Worm (Caenorhabditis elegans): ENCODE data around the gene C25D7.9.
A peak's percentile ranks its signal among the peaks of the same experiment; 100 is the strongest.

C25D7.9 gene

ce11 chrV:15059534-15059933, 5.4 kb upstream of the C25D7.9 start, which contains the start of the genes mcm-3 and C25D7.15:
TSS of gene mcm-3 (minus strand) at chrV:15059599.
TSS of gene C25D7.15 (plus strand) at chrV:15059808.
- TF ChIP-seq elt-2 (tag; optimal IDR thresholded peaks at IDR 0.05): peak; percentile 3
- no peak for TF ChIP-seq nhr-28 (tag; optimal IDR thresholded peaks at IDR 0.05)
- no peak for TF ChIP-seq lsy-12 (tag; optimal IDR thresholded peaks at IDR 0.05)
- peak; percentile 66 for TF ChIP-seq pha-4 (tag; optimal IDR thresholded peaks at IDR 0.05)
- peak; percentile 28 for TF ChIP-seq lin-15B (tag; optimal IDR thresholded peaks at IDR 0.05)
- peak; percentile 28 for TF ChIP-seq nhr-25 (tag; optimal IDR thresholded peaks at IDR 0.05)
- TF ChIP-seq nhr-23 (tag; optimal IDR thresholded peaks at IDR 0.05): peak; percentile 41

DNA sequence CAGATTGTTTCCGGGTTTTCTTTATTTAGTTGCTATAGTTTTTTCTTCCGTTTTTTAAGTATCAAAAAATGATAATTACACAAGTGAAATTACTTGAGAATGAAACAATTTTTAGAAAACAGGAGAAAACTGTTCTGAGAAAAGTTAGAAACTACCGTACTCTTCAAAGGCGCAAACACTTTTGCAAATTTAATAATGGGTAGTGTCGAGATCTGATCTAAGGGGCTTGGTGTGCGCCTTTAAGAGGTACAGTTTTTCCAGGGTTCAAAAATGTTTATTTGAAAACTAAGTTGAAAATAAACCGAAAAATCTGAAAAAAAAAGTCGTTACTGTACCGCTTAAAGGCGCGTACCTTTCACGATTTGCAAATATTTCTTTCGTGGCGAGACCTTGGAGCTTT, 4.3 kb upstream of the C25D7.9 start:
- TF ChIP-seq ama-1 (optimal IDR thresholded peaks at IDR 0.05) (no peak), skn-1 (tag; optimal IDR thresholded peaks at IDR 0.05) (no peak), nhr-76 (tag; optimal IDR thresholded peaks at IDR 0.05) (no peak), aly-2 (tag; optimal IDR thresholded peaks at IDR 0.05) (no peak), lin-39 (tag; optimal IDR thresholded peaks at IDR 0.05) (no peak), elt-1 (tag; optimal IDR thresholded peaks at IDR 0.05) (no peak), ztf-11 (tag; optimal IDR thresholded peaks at IDR 0.05) (no peak), daf-12 (tag; optimal IDR thresholded peaks at IDR 0.05) (no peak), ceh-82 (tag; optimal IDR thresholded peaks at IDR 0.05) (no peak), nhr-237 (tag; optimal IDR thresholded peaks at IDR 0.05) (no peak), nhr-25 (tag; optimal IDR thresholded peaks at IDR 0.05) (no peak), unc-62 (GFP tag; optimal IDR thresholded peaks at IDR 0.05) (no peak), nhr-43 (tag; optimal IDR thresholded peaks at IDR 0.05; ENCODE audit: poor library complexity, severe bottlenecking) (no peak), nhr-67 (tag; optimal IDR thresholded peaks at IDR 0.05) (no peak), lin-15B (tag; optimal IDR thresholded peaks at IDR 0.05) (no peak), nfya-1 (tag; optimal IDR thresholded peaks at IDR 0.05; ENCODE audit: insufficient read depth) (no peak), ceh-28 (tag; optimal IDR thresholded peaks at IDR 0.05) (no peak)

DNA sequence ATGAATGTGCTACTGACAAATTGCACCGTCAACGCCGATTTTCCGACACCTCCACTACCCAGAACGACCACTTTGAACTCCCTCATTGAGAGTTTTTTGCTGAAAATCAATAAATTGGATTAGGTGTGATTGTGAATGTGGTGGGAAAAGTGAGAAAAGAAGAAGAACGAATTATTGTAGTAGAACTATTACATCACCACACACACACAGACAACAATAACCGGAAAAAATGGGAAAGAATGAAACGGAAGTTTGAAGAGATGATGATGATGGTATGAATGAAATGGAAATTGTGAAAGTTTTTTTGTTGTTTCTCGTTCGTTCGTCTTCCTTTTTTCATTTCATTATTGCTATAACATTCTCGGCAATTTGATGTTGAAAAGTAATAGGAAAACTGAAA, 948 bp upstream of the C25D7.9 start, which contains the start of gene rap-2:
TSS of gene rap-2 (minus strand) at position 101 of the 400 bp plus-strand sequence.
- no peak for TF ChIP-seq aly-2 (tag; optimal IDR thresholded peaks at IDR 0.05)
- no peak for TF ChIP-seq R02D3.7 (tag; optimal IDR thresholded peaks at IDR 0.05)
- TF ChIP-seq daf-12 (tag; optimal IDR thresholded peaks at IDR 0.05): no peak
- TF ChIP-seq nhr-11 (tag; optimal IDR thresholded peaks at IDR 0.05): no peak
- no peak for TF ChIP-seq fkh-2 (tag; optimal IDR thresholded peaks at IDR 0.05)
- TF ChIP-seq skn-1 (tag; optimal IDR thresholded peaks at IDR 0.05): no peak
- TF ChIP-seq ztf-11 (tag; optimal IDR thresholded peaks at IDR 0.05): no peak
- no peak for TF ChIP-seq nhr-67 (tag; optimal IDR thresholded peaks at IDR 0.05)
- no peak for TF ChIP-seq nhr-12 (tag; optimal IDR thresholded peaks at IDR 0.05)
- no peak for TF ChIP-seq eor-1 (tag; optimal IDR thresholded peaks at IDR 0.05)
- no peak for TF ChIP-seq ceh-28 (tag; optimal IDR thresholded peaks at IDR 0.05)
- TF ChIP-seq mdl-1 (tag; optimal IDR thresholded peaks at IDR 0.05): no peak
- TF ChIP-seq unc-62 (GFP tag; optimal IDR thresholded peaks at IDR 0.05): no peak
- TF ChIP-seq ceh-9 (tag; optimal IDR thresholded peaks at IDR 0.05): no peak
- no peak for TF ChIP-seq pha-4 (tag; optimal IDR thresholded peaks at IDR 0.05)

DNA sequence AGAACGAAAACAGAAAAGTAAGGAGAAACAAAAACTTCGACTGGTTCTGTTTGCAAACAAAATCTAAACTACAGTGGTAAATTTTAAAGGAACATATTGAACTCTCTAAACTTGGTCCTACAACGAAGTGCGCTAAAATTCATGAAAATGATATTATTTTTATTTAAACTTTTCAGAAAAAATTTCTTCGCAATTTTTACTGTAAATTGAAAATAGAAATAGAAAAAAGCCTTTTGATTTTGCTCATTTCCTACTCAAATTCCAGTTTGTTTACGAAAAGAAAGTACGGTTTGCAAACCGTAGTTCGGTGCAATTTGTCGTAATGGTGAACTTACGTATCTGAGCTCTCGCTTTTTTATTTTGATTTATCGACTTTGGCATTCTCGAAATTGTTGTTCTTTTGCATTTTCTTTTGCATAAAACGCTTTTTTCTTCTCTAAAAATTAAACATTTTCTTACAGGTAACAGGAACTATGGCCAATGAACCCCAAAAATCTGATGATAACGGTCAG, 958 bp downstream of the C25D7.9 start, which contains the start of gene otub-1:
TSS of gene otub-1 (plus strand) at position 462 of the 512 bp plus-strand sequence.
- TF ChIP-seq ceh-82 (tag; optimal IDR thresholded peaks at IDR 0.05) (no peak), zag-1 (tag; optimal IDR thresholded peaks at IDR 0.05) (no peak), eor-1 (tag; optimal IDR thresholded peaks at IDR 0.05) (no peak), lin-39 (tag; optimal IDR thresholded peaks at IDR 0.05) (no peak), mml-1 (tag; optimal IDR thresholded peaks at IDR 0.05) (no peak), sea-2 (GFP tag; optimal IDR thresholded peaks at IDR 0.05) (no peak), nhr-76 (tag; optimal IDR thresholded peaks at IDR 0.05) (no peak), lsy-12 (tag; optimal IDR thresholded peaks at IDR 0.05) (no peak), nhr-237 (tag; optimal IDR thresholded peaks at IDR 0.05) (no peak), unc-39 (tag; optimal IDR thresholded peaks at IDR 0.05) (no peak), fos-1 (tag; optimal IDR thresholded peaks at IDR 0.05) (no peak), pha-4 (tag; optimal IDR thresholded peaks at IDR 0.05) (no peak), mdl-1 (tag; optimal IDR thresholded peaks at IDR 0.05) (no peak), egl-5 (tag; optimal IDR thresholded peaks at IDR 0.05) (no peak), R02D3.7 (tag; optimal IDR thresholded peaks at IDR 0.05) (no peak), ceh-9 (tag; optimal IDR thresholded peaks at IDR 0.05) (no peak), nhr-28 (tag; optimal IDR thresholded peaks at IDR 0.05) (no peak), hmg-11 (tag; optimal IDR thresholded peaks at IDR 0.05) (no peak), fkh-2 (tag; optimal IDR thresholded peaks at IDR 0.05) (no peak), pqm-1 (tag; optimal IDR thresholded peaks at IDR 0.05) (no peak)

All from whole organism, L3 larva.